Worm (Caenorhabditis elegans) whole organism, late embryonic: ENCODE data around the gene scl-26.

Experiments used
- ama-1 ChIP-seq: fragments of 150-350 bp; optimal IDR thresholded peaks from 2 replicates; lab custom pipeline; 2014
- ceh-6 ChIP-seq: fragments of 200-800 bp; sonication (Bioruptor generic); optimal IDR thresholded peaks from 2 replicates; lab custom pipeline; 2018; ENCODE audit warnings: mild to moderate bottlenecking, missing genetic modification characterization, missing compliant biosample characterization
- che-1 ChIP-seq: sonication (generic microtip); optimal IDR thresholded peaks from 2 replicates; lab custom pipeline; 2016; ENCODE audit warnings: mild to moderate bottlenecking, missing genetic modification characterization, missing compliant biosample characterization
- elt-2 ChIP-seq: sonication (generic microtip); optimal IDR thresholded peaks from 2 replicates; lab custom pipeline; 2016; ENCODE audit warnings: missing genetic modification reagents, missing genetic modification characterization, missing compliant biosample characterization
- hlh-13 ChIP-seq: fragments of 200-800 bp; sonication (Bioruptor generic); optimal IDR thresholded peaks from 2 replicates; lab custom pipeline; 2018; ENCODE audit warnings: mild to moderate bottlenecking, missing genetic modification characterization, missing compliant biosample characterization
- hlh-30 ChIP-seq: sonication (generic microtip); optimal IDR thresholded peaks from 2 replicates; lab custom pipeline; 2017; ENCODE audit warnings: antibody characterized with exemption, missing genetic modification characterization, missing compliant biosample characterization; ENCODE audit not compliant: insufficient read depth
- rnt-1 ChIP-seq: sonication (generic microtip); optimal IDR thresholded peaks from 2 replicates; lab custom pipeline; 2016; ENCODE audit warnings: missing genetic modification characterization, missing compliant biosample characterization

- no peak for TF ChIP-seq elt-2 (tag; lab: Kevin White, UChicago)
- TF ChIP-seq ceh-6 (GFP tag; lab: Kevin White, UChicago): no peak
- TF ChIP-seq ama-1: no peak
- TF ChIP-seq hlh-13 (GFP tag; lab: Kevin White, UChicago): no peak
- TF ChIP-seq rnt-1 (tag; lab: Kevin White, UChicago): no peak
- TF ChIP-seq che-1: no peak
- TF ChIP-seq hlh-30 (tag; lab: Kevin White, UChicago): no peak
Observed at ce11 chrV:7631732-7632131, 30.4 kb upstream of the scl-26 start, which contains the start of gene srd-25.
